Worm (Caenorhabditis elegans) whole organism, young adult: ENCODE measurements around the gene nhr-146.
"Not testable (repeated sequence)": the region's sequence is repeated elsewhere in the genome, so short reads cannot be mapped to it uniquely, and the experiment has no call there.

ENCODE experiments used
- B0035.1 ChIP-seq: sonication (generic microtip); optimal IDR thresholded peaks from 2 replicates; lab custom pipeline; 2016; ENCODE audit warnings: missing genetic modification characterization, mild to moderate bottlenecking, missing compliant biosample characterization, missing genotype, missing genetic modification reagents
- F22D6.2 ChIP-seq: sonication (generic microtip); optimal IDR thresholded peaks from 2 replicates; lab custom pipeline; 2016; ENCODE audit warnings: mild to moderate bottlenecking, missing genetic modification characterization, missing compliant biosample characterization
- F33H1.4 ChIP-seq: fragments of 200-800 bp; sonication (Bioruptor generic); IDR thresholded peaks from 2 replicates; pipeline ENCODE4 v1.3.6; 2022; ENCODE audit warnings: missing genetic modification reagents, missing genetic modification characterization, missing compliant biosample characterization
- F57A8.1 ChIP-seq: fragments of 200-800 bp; sonication (Bioruptor generic); optimal IDR thresholded peaks from 2 replicates; lab custom pipeline; 2018; ENCODE audit warnings: mild to moderate bottlenecking, missing genetic modification characterization, moderate library complexity, missing compliant biosample characterization
- F57C9.4 ChIP-seq: sonication (generic microtip); optimal IDR thresholded peaks from 2 replicates; lab custom pipeline; 2017; ENCODE audit warnings: mild to moderate bottlenecking, missing genetic modification characterization, missing compliant biosample characterization
- Y53F4B.3 ChIP-seq: fragments of 200-800 bp; sonication (Bioruptor generic); IDR thresholded peaks from 2 replicates; pipeline ENCODE4 v1.3.6; 2022; ENCODE audit warnings: missing genetic modification reagents, missing genetic modification characterization, missing compliant biosample characterization
- Y67H2A.10 ChIP-seq: fragments of 200-800 bp; sonication (Bioruptor generic); conservative IDR thresholded peaks from 2 replicates; pipeline ENCODE4 v1.3.6; 2022; ENCODE audit warnings: missing genetic modification reagents, missing genetic modification characterization, missing compliant biosample characterization
- Y95B8A.8 ChIP-seq: fragments of 200-800 bp; sonication (Bioruptor generic); IDR thresholded peaks from 2 replicates; pipeline ENCODE4 v1.3.6; 2022; ENCODE audit warnings: missing genetic modification reagents, missing genetic modification characterization, missing compliant biosample characterization
- akir-1 ChIP-seq: fragments of 200-800 bp; sonication (Bioruptor generic); optimal IDR thresholded peaks from 2 replicates; lab custom pipeline; 2018; ENCODE audit warnings: mild to moderate bottlenecking, missing genetic modification characterization, moderate library complexity, missing compliant biosample characterization
- athp-1 ChIP-seq: sonication (generic microtip); optimal IDR thresholded peaks from 2 replicates; lab custom pipeline; 2017; ENCODE audit warnings: mild to moderate bottlenecking, missing genetic modification characterization, missing compliant biosample characterization
- attf-5 ChIP-seq: fragments of 200-800 bp; sonication (Bioruptor generic); optimal IDR thresholded peaks from 2 replicates; lab custom pipeline; 2018; ENCODE audit warnings: mild to moderate bottlenecking, missing genetic modification characterization, missing compliant biosample characterization
- ccch-3 ChIP-seq: fragments of 200-800 bp; sonication (Bioruptor generic); optimal IDR thresholded peaks from 2 replicates; lab custom pipeline; 2018; ENCODE audit warnings: mild to moderate bottlenecking, missing genetic modification characterization, missing compliant biosample characterization
- ceh-100 ChIP-seq: fragments of 200-800 bp; sonication (Bioruptor generic); IDR thresholded peaks from 2 replicates; pipeline ENCODE4 v1.3.6; 2022; ENCODE audit warnings: missing genetic modification reagents, missing genetic modification characterization, missing compliant biosample characterization
- ceh-79 ChIP-seq: sonication (generic microtip); optimal IDR thresholded peaks from 2 replicates; lab custom pipeline; 2017; ENCODE audit warnings: mild to moderate bottlenecking, missing genetic modification characterization, missing compliant biosample characterization
- die-1 ChIP-seq: sonication (generic microtip); optimal IDR thresholded peaks from 2 replicates; lab custom pipeline; 2016; ENCODE audit warnings: missing genotype, mild to moderate bottlenecking, missing genetic modification characterization, missing compliant biosample characterization
- ets-4 ChIP-seq: fragments of 200-800 bp; sonication (Bioruptor generic); optimal IDR thresholded peaks from 2 replicates; lab custom pipeline; 2018; ENCODE audit warnings: mild to moderate bottlenecking, missing genetic modification characterization, missing compliant biosample characterization
- gei-17 ChIP-seq: fragments of 200-800 bp; sonication (Bioruptor generic); optimal IDR thresholded peaks from 2 replicates; lab custom pipeline; 2018; ENCODE audit warnings: mild to moderate bottlenecking, missing genetic modification characterization, missing compliant biosample characterization
- hlh-26 ChIP-seq: fragments of 200-800 bp; sonication (Bioruptor generic); conservative IDR thresholded peaks from 2 replicates; pipeline ENCODE4 v1.3.6; 2022; ENCODE audit warnings: missing genetic modification reagents, missing genetic modification characterization, missing compliant biosample characterization
- hmg-1.2 ChIP-seq: fragments of 200-800 bp; sonication (Bioruptor generic); IDR thresholded peaks from 2 replicates; pipeline ENCODE4 v1.3.6; 2022; ENCODE audit warnings: missing genetic modification reagents, missing genetic modification characterization, missing compliant biosample characterization
- hmg-20 ChIP-seq: fragments of 200-800 bp; sonication (Bioruptor generic); IDR thresholded peaks from 2 replicates; pipeline ENCODE4 v1.3.6; 2022; ENCODE audit warnings: missing genetic modification reagents, missing genetic modification characterization, missing compliant biosample characterization
- lin-26 ChIP-seq: fragments of 200-800 bp; sonication (Bioruptor generic); IDR thresholded peaks from 2 replicates; pipeline ENCODE4 v1.3.6; 2022; ENCODE audit warnings: missing genetic modification reagents, missing genetic modification characterization, missing compliant biosample characterization
- lir-1 ChIP-seq: fragments of 200-800 bp; sonication (Bioruptor generic); conservative IDR thresholded peaks from 2 replicates; pipeline ENCODE4 v1.3.6; 2022; ENCODE audit warnings: missing genetic modification reagents, missing genetic modification characterization, missing compliant biosample characterization
- lsl-1 ChIP-seq: fragments of 200-800 bp; sonication (Bioruptor generic); optimal IDR thresholded peaks from 2 replicates; lab custom pipeline; 2018; ENCODE audit warnings: mild to moderate bottlenecking, missing genetic modification characterization, moderate library complexity, missing compliant biosample characterization
- lsy-27 ChIP-seq: sonication (generic microtip); optimal IDR thresholded peaks from 2 replicates; lab custom pipeline; 2017; ENCODE audit warnings: missing genetic modification characterization, mild to moderate bottlenecking, missing compliant biosample characterization, antibody characterized with exemption, missing genotype, borderline replicate concordance; ENCODE audit not compliant: insufficient read depth
- madf-10 ChIP-seq: sonication (generic microtip); optimal IDR thresholded peaks from 2 replicates; lab custom pipeline; 2016; ENCODE audit warnings: mild to moderate bottlenecking, missing genetic modification characterization, missing compliant biosample characterization
- mcd-1 ChIP-seq: fragments of 200-800 bp; sonication (Bioruptor generic); IDR thresholded peaks from 2 replicates; pipeline ENCODE4 v1.3.6; 2022; ENCODE audit warnings: missing genetic modification reagents, missing genetic modification characterization, missing compliant biosample characterization
- mxl-1 ChIP-seq: sonication (generic microtip); optimal IDR thresholded peaks from 2 replicates; lab custom pipeline; 2016; ENCODE audit warnings: missing genetic modification characterization, missing compliant biosample characterization
- nfya-2 ChIP-seq: fragments of 200-800 bp; sonication (Bioruptor generic); IDR thresholded peaks from 2 replicates; pipeline ENCODE4 v1.3.6; 2022; ENCODE audit warnings: missing genetic modification reagents, missing genetic modification characterization, missing compliant biosample characterization
- nhr-27 ChIP-seq: fragments of 200-800 bp; sonication (Bioruptor generic); optimal IDR thresholded peaks from 2 replicates; lab custom pipeline; 2018; ENCODE audit warnings: mild to moderate bottlenecking, missing genetic modification characterization, moderate library complexity, missing compliant biosample characterization
- nhr-80 ChIP-seq: sonication (generic microtip); optimal IDR thresholded peaks from 2 replicates; lab custom pipeline; 2016; ENCODE audit warnings: missing genetic modification characterization, missing compliant biosample characterization
- nhr-90 ChIP-seq: sonication (generic microtip); optimal IDR thresholded peaks from 2 replicates; lab custom pipeline; 2016; ENCODE audit warnings: missing genotype, mild to moderate bottlenecking, missing genetic modification characterization, missing compliant biosample characterization
- unc-62 ChIP-seq: fragments of 150-350 bp; optimal IDR thresholded peaks from 2 replicates; lab custom pipeline; 2014; ENCODE audit warnings: missing biosample characterization, missing genetic modification reagents, missing genetic modification characterization
- xnd-1 ChIP-seq: sonication (generic microtip); optimal IDR thresholded peaks from 2 replicates; lab custom pipeline; 2016; ENCODE audit warnings: missing genotype, missing genetic modification reagents, missing genetic modification characterization, missing compliant biosample characterization
- ztf-3 ChIP-seq: fragments of 200-800 bp; sonication (Bioruptor generic); optimal IDR thresholded peaks from 2 replicates; lab custom pipeline; 2018; ENCODE audit warnings: mild to moderate bottlenecking, missing genetic modification characterization, missing compliant biosample characterization

nhr-146 gene

DNA sequence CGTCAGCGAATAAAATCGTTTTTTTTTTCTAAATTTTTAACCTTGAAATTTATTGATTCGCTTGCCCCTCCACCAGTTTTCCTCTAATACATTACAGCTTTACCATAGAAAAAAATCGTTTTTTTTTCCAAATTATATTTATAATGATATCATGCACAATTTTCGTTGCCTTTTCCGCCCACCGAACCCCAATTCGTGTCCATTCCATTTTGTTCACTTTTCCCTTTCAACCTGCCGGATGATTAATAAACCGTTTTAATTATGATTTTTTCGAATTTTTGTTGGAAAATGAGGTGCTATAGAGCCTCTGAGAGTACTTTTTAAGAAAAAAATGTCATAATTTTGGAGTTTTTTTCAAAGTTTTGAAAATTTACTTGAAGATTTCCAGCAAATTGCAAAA lies 25.2 kb upstream of the nhr-146 start, which contains the start of gene set-23:
Gene set-23, plus strand, starts transcription at position 301 of the 400 bp plus-strand sequence.
- TF ChIP-seq nfya-2 (GFP tag; lab: Robert Waterston, UW) (no peak), hmg-20 (GFP tag; lab: Robert Waterston, UW) (no peak), unc-62 (GFP tag; lab: Kevin White, UChicago) (no peak), Y95B8A.8 (GFP tag; lab: Robert Waterston, UW) (no peak), Y53F4B.3 (no peak), ceh-100 (GFP tag; lab: Robert Waterston, UW) (no peak), F22D6.2 (no peak), lin-26 (GFP tag; lab: Robert Waterston, UW) (no peak), Y67H2A.10 (GFP tag; lab: Robert Waterston, UW) (no peak), F33H1.4 (GFP tag; lab: Robert Waterston, UW) (no peak), hlh-26 (GFP tag; lab: Robert Waterston, UW) (no peak), mxl-1 (tag; lab: Kevin White, UChicago) (no peak), die-1 (tag; lab: Kevin White, UChicago) (no peak), ets-4 (GFP tag; lab: Kevin White, UChicago) (no peak), nhr-90 (tag; lab: Kevin White, UChicago) (no peak), mcd-1 (GFP tag; lab: Robert Waterston, UW) (no peak), attf-5 (GFP tag; lab: Kevin White, UChicago) (no peak), akir-1 (no peak), nhr-27 (no peak)

DNA sequence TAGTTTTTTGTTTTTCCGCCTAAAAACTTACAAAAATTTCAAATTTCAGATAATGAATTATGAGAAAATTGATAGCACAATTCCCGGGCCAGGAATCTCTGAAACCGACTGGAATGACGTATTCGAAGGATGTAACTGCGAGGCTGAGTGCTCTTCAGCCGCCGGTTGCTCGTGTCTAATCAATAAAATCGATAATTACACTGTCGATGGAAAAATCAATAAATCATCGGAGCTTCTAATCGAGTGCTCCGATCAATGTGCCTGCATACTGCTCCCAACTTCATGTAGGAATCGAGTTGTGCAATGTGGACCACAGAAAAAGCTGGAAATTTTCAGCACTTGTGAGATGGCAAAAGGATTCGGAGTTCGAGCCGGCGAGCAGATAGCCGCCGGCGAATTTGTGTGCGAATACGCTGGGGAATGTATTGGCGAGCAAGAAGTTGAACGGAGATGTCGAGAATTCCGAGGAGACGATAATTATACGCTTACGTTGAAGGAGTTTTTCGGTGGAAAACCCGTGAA lies 23.6 kb upstream of the nhr-146 start:
- TF ChIP-seq B0035.1 (tag; lab: Kevin White, UChicago) (no peak), nhr-80 (tag; lab: Kevin White, UChicago) (no peak), F57C9.4 (tag; lab: Kevin White, UChicago) (no peak), mxl-1 (tag; lab: Kevin White, UChicago) (no peak), lir-1 (GFP tag; lab: Robert Waterston, UW) (no peak), ceh-79 (no peak), xnd-1 (tag; lab: Kevin White, UChicago) (no peak)
- TF ChIP-seq, all 124 proteins: peak for 0

DNA sequence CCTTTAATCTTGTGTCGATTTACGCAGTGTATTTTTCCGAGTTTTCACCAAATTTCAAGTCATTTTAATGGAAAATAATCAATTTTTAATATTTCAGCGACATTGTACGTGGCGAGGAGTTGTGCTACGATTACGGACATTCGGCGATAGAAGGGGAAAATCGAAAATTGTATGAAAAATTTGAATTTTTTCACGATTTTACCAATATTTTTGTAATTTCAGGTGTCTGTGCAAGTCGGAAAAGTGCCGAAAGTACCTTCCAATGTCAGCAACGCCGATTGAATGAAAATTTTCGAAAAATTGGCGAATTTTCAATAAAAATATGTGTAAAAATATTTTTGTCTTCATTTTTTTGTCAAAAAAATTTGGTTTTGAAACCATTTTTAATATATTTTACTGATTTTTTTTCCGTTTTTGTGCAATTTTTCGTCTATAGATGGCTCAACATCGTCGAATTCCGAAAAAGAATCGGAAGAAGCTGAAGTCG lies 21.3 kb upstream of the nhr-146 start, which contains the start of gene Y41D4B.11:
Gene Y41D4B.11, plus strand, starts transcription at position 437 of the 487 bp plus-strand sequence.
- TF ChIP-seq lsl-1 (GFP tag; lab: Kevin White, UChicago), result no peak

DNA sequence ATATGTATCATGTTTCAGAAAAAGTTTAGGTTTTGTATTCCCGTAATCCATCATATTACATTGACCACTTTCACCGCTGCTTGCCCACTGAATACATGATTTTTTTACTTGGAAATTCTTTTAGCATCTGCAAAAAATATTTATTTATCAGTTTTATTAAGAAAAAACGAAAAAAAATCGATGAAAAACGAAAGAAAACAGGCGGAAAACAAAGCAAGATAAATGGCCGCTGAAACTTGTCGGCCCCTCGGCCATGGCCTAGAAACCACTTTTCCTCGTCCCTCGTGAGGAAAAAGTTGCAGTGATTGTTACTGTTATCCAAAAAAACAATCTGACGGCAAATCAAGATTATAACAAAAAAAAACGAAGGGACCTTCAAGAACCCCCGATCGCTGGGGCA lies 16.6 kb upstream of the nhr-146 start, which contains the start of gene dsl-3:
Gene dsl-3, plus strand, starts transcription at position 301 of the 400 bp plus-strand sequence.
- TF ChIP-seq lsy-27; ztf-3 (GFP tag; lab: Kevin White, UChicago); athp-1: not testable (repeated sequence)

DNA sequence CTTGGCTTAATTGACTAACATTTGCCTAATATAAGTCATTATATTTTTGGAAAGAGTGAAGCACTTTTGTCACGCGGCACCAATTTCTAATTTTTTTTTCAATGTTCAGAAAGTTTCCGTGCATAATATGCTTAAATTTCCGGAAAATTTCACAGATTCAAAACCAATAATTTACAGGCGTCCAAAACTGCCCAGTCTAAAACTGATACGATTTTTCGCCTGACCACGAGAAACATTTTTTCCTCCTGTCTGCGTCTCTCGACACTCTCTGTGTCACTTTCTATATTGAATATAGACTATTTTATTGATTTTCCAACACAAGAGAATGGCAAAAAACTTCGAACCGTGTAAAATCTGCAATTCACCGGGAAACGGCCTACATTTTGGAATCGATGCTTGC lies 13.0 kb upstream of the nhr-146 start, which contains the start of gene nhr-122:
Gene nhr-122, plus strand, starts transcription at position 301 of the 400 bp plus-strand sequence.
- TF ChIP-seq hmg-1.2 (GFP tag; lab: Robert Waterston, UW), result peak; percentile 31; the same call in 1 of the 2 replicates
- TF ChIP-seq madf-10 (tag; lab: Kevin White, UChicago), result no peak
- TF ChIP-seq F57A8.1 (GFP tag; lab: Kevin White, UChicago), result no peak
- no peak for TF ChIP-seq nhr-90 (tag; lab: Kevin White, UChicago)
- no peak for TF ChIP-seq gei-17
- TF ChIP-seq ccch-3, result no peak
